Worm (Caenorhabditis elegans) whole organism, L4 larva: Measurements from ENCODE around the gene F54E4.4.
A peak's percentile ranks its signal among the peaks of the same experiment; 100 is the strongest.

Source experiments
- F44E2.7 ChIP-seq: fragments of 200-800 bp; sonication (Bioruptor generic); IDR thresholded peaks from 2 replicates; pipeline ENCODE4 v2.1.2; 2022; ENCODE audit warnings: missing genetic modification characterization, missing compliant biosample characterization
- aha-1 ChIP-seq: fragments of 150-350 bp; peaks from one replicate; lab custom pipeline; 2014; ENCODE audit warnings: missing biosample characterization, missing genetic modification characterization
- arid-1 ChIP-seq: fragments of 200-800 bp; sonication (Bioruptor generic); conservative IDR thresholded peaks from 2 replicates; pipeline ENCODE4 v1.3.6; 2022; ENCODE audit warnings: missing genetic modification reagents, missing genetic modification characterization, missing compliant biosample characterization
- ceh-20 ChIP-seq: fragments of 200-800 bp; sonication (Bioruptor generic); IDR thresholded peaks from 2 replicates; pipeline ENCODE4 v1.3.6; 2022; ENCODE audit warnings: missing genetic modification reagents, missing genetic modification characterization, missing compliant biosample characterization
- ceh-82 ChIP-seq: sonication (generic microtip); optimal IDR thresholded peaks from 2 replicates; lab custom pipeline; 2017; ENCODE audit warnings: missing biosample characterization, missing genetic modification characterization
- ces-1 ChIP-seq: fragments of 150-350 bp; sonication (generic microtip); optimal IDR thresholded peaks from 4 replicates; lab custom pipeline; 2014; ENCODE audit warnings: missing biosample characterization, missing genetic modification reagents, missing genetic modification characterization
- daf-12 ChIP-seq: fragments of 150-350 bp; optimal IDR thresholded peaks from 2 replicates; lab custom pipeline; 2014; ENCODE audit warnings: missing biosample characterization, missing genetic modification reagents, missing genetic modification characterization
- daf-16 ChIP-seq, 3 experiments: sonication (generic microtip); optimal IDR thresholded peaks; 2 replicates each; lab custom pipeline; 2016 to 2017; ENCODE audit warnings: missing genetic modification characterization in 3 of 3, missing genetic modification reagents in 3 of 3, mild to moderate bottlenecking in 2 of 3, missing compliant biosample characterization in 2 of 3, missing biosample characterization in 1 of 3, moderate library complexity in 1 of 3
- dmd-6 ChIP-seq: fragments of 200-800 bp; sonication (Bioruptor generic); IDR thresholded peaks from 2 replicates; pipeline ENCODE4 v1.3.6; 2022; ENCODE audit warnings: missing genetic modification reagents, missing genetic modification characterization, missing compliant biosample characterization
- hlh-11 ChIP-seq: fragments of 200-800 bp; sonication (Bioruptor generic); optimal IDR thresholded peaks from 2 replicates; lab custom pipeline; 2018; ENCODE audit warnings: mild to moderate bottlenecking, missing genetic modification characterization, missing compliant biosample characterization
- lim-7 ChIP-seq: fragments of 200-800 bp; sonication (Bioruptor generic); IDR thresholded peaks from 2 replicates; pipeline ENCODE4 v1.3.6; 2022; ENCODE audit warnings: missing genetic modification characterization, missing compliant biosample characterization
- lin-1 ChIP-seq: fragments of 200-800 bp; sonication (Bioruptor generic); IDR thresholded peaks from 2 replicates; pipeline ENCODE4 v1.3.6; 2022; ENCODE audit warnings: missing genetic modification reagents, missing genetic modification characterization, missing compliant biosample characterization
- lin-39 ChIP-seq: fragments of 150-350 bp; optimal IDR thresholded peaks from 2 replicates; lab custom pipeline; 2014; ENCODE audit warnings: missing biosample characterization, missing genetic modification reagents, missing genetic modification characterization
- lir-3 ChIP-seq: sonication (generic microtip); optimal IDR thresholded peaks from 2 replicates; lab custom pipeline; 2016; ENCODE audit warnings: mild to moderate bottlenecking, missing genetic modification characterization, missing compliant biosample characterization
- madf-9 ChIP-seq: fragments of 200-800 bp; sonication (Bioruptor generic); conservative IDR thresholded peaks from 2 replicates; pipeline ENCODE4 v1.3.6; 2022; ENCODE audit warnings: missing genetic modification reagents, missing genetic modification characterization, missing compliant biosample characterization
- mxl-2 ChIP-seq: fragments of 200-800 bp; sonication (Bioruptor generic); conservative IDR thresholded peaks from 2 replicates; pipeline ENCODE4 v1.3.6; 2022; ENCODE audit warnings: missing genetic modification reagents, missing genetic modification characterization, missing compliant biosample characterization
- nhr-10 ChIP-seq: fragments of 150-350 bp; optimal IDR thresholded peaks from 2 replicates; lab custom pipeline; 2014; ENCODE audit warnings: missing biosample characterization, missing genetic modification characterization
- nhr-111 ChIP-seq: fragments of 200-800 bp; sonication (Bioruptor generic); optimal IDR thresholded peaks from 2 replicates; lab custom pipeline; 2018; ENCODE audit warnings: mild to moderate bottlenecking, missing genetic modification characterization, missing compliant biosample characterization
- nhr-28 ChIP-seq: fragments of 150-350 bp; optimal IDR thresholded peaks from 2 replicates; lab custom pipeline; 2014; ENCODE audit warnings: missing biosample characterization, missing genetic modification characterization
- nhr-42 ChIP-seq: fragments of 200-800 bp; sonication (Bioruptor generic); IDR thresholded peaks from 2 replicates; pipeline ENCODE4 v1.3.6; 2022; ENCODE audit warnings: missing genetic modification characterization, missing compliant biosample characterization
- pha-4 ChIP-seq, 2 experiments: fragments of 150-350 bp in 1 of 2; fragments of 200-800 bp in 1 of 2; sonication (Bioruptor generic) in 1 of 2; IDR thresholded peaks in 1 of 2; optimal IDR thresholded peaks in 1 of 2; 2 replicates each; pipeline versions ENCODE4 v1.3.6 to Lab custom; 2014 to 2022; ENCODE audit warnings: missing genetic modification characterization in 2 of 2, missing genetic modification reagents in 2 of 2, missing biosample characterization in 1 of 2, missing compliant biosample characterization in 1 of 2
- saeg-2 ChIP-seq: fragments of 200-800 bp; sonication (Bioruptor generic); IDR thresholded peaks from 2 replicates; pipeline ENCODE4 v1.3.6; 2022; ENCODE audit warnings: missing genetic modification reagents, missing genetic modification characterization, missing compliant biosample characterization
- sdz-12 ChIP-seq: fragments of 200-800 bp; sonication (Bioruptor generic); optimal IDR thresholded peaks from 2 replicates; lab custom pipeline; 2018; ENCODE audit warnings: mild to moderate bottlenecking, missing genetic modification characterization, missing compliant biosample characterization
- set-16 ChIP-seq: fragments of 200-800 bp; sonication (Bioruptor generic); IDR thresholded peaks from 2 replicates; pipeline ENCODE4 v1.3.6; 2022; ENCODE audit warnings: missing genetic modification reagents, missing genetic modification characterization, missing compliant biosample characterization
- skn-1 ChIP-seq: fragments of 150-350 bp; optimal IDR thresholded peaks from 2 replicates; lab custom pipeline; 2014; ENCODE audit warnings: missing biosample characterization, missing genetic modification characterization
- snpc-1.2 ChIP-seq: fragments of 200-800 bp; sonication (Bioruptor generic); IDR thresholded peaks from 2 replicates; pipeline ENCODE4 v1.3.6; 2022; ENCODE audit warnings: missing genetic modification reagents, missing genetic modification characterization, missing compliant biosample characterization
- snpc-4 ChIP-seq: fragments of 150-350 bp; optimal IDR thresholded peaks from 2 replicates; lab custom pipeline; 2014; ENCODE audit warnings: missing biosample characterization, missing genetic modification characterization
- unc-130 ChIP-seq: sonication (generic microtip); optimal IDR thresholded peaks from 2 replicates; lab custom pipeline; 2016; ENCODE audit warnings: missing genetic modification reagents, missing genetic modification characterization, missing compliant biosample characterization
- unc-62 ChIP-seq, 3 experiments: fragments of 150-350 bp in 1 of 3; sonication (generic microtip); optimal IDR thresholded peaks in 2 of 3; peaks in 1 of 3; 1 replicate in 1 of 3; 2 replicates in 2 of 3; lab custom pipeline; 2014 to 2017; ENCODE audit warnings: missing biosample characterization in 3 of 3, missing genetic modification characterization in 3 of 3, missing genetic modification reagents in 3 of 3, missing genotype in 1 of 3
- zip-11 ChIP-seq: fragments of 200-800 bp; sonication (Bioruptor generic); IDR thresholded peaks from 2 replicates; pipeline ENCODE4 v1.3.6; 2022; ENCODE audit warnings: missing genetic modification characterization, missing compliant biosample characterization

The F54E4.4 gene

DNA sequence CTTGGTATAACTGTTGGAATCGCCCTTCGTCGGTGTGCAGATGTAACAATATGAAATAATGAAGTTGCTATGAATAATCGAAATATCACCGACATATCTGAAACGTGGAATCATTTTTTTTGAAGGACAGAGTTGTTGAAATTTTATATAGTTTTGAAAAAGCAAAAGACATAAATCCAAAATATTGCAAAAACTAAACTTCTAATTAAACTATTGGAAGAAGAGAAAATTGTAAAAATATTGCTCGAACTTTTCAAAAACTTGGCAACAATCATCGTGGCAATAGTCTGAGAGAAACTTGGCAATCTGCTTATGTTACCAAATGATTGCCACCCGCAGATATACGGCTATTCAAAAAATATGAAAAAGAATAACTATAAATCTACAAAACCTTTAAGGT, at the start of gene F54E4.4:
Gene F54E4.4, minus strand, starts transcription at position 101 of the 400 bp plus-strand sequence.
- peak in 1 of 2 experiments; percentile 13 for TF ChIP-seq unc-62 (GFP tag; optimal IDR thresholded peaks at IDR 0.05 in 1 of 2; lab: Kevin White, UChicago)
- no peak for TF ChIP-seq unc-62 (tag; optimal IDR thresholded peaks at IDR 0.05; lab: Kevin White, UChicago)
- TF ChIP-seq nhr-28 (tag; lab: Kevin White, UChicago), result no peak
- no peak for TF ChIP-seq arid-1 (GFP tag; lab: Robert Waterston, UW)
- TF ChIP-seq saeg-2 (GFP tag; lab: Robert Waterston, UW), result no peak

DNA sequence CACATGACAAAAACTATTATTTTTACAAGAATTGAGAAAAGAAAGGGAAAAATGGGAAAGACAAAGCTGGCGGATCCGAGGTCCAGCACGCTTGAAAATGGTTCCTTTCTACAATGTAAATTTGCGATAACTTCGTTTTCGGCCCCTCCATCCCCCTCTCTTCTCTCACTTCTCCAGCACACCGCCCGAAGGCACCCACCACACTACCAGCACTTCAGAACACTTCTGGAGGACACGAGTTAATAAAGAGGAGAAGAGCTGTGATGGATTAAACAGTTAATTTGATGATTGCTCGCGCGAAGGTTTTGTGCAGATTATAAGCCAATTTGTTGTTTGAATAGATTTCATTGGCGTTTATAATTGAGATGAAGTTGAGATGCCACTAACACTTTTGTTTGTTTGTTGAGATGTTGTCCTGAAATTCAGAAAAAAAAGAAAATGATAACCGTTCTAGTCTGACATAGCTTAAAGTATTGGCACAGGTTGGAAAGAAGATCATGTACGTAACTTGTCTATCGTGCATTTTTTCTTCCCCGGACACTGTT, 49.4 kb upstream of the F54E4.4 start:
- peak; percentile 32 for TF ChIP-seq ces-1 (GFP tag; lab: Kevin White, UChicago)
- no peak for TF ChIP-seq madf-9 (GFP tag; lab: Robert Waterston, UW)
- TF ChIP-seq unc-62 (GFP tag; optimal IDR thresholded peaks at IDR 0.05 in 1 of 2; lab: Kevin White, UChicago), result peak in 1 of 2 experiments; percentile 53
- no peak for TF ChIP-seq unc-62 (tag; optimal IDR thresholded peaks at IDR 0.05; lab: Kevin White, UChicago)
- TF ChIP-seq set-16 (GFP tag; lab: Robert Waterston, UW), result no peak
- TF ChIP-seq dmd-6 (GFP tag; lab: Robert Waterston, UW), result no peak
- no peak for TF ChIP-seq sdz-12 (GFP tag; lab: Kevin White, UChicago)
- TF ChIP-seq mxl-2 (GFP tag; lab: Robert Waterston, UW), result no peak
- TF ChIP-seq, all 104 proteins: peak for 2

DNA sequence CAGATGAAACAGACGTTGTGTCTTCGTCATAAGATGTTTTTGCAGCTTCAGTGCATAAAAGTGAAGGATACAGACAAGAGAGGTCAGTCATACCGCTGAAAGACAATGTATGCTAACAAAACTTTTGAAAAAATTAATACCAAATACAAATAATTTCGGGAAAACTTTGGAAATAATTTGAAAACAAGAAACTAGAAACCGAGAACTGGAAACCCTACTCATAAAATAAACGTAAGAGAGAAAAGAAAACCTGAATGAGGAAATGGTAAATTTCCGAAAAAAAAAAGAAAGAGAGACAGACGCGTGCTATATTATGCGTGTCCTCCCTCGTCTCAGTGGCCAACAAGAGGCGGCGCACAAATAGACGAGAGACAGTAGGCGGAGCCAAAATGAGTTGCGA, 47.6 kb upstream of the F54E4.4 start, which contains the start of gene sox-3:
Gene sox-3, minus strand, starts transcription at position 101 of the 400 bp plus-strand sequence.
- no peak for TF ChIP-seq unc-130 (GFP tag; lab: Kevin White, UChicago)
- TF ChIP-seq pha-4 (GFP tag; IDR thresholded peaks at IDR 0.05; lab: Robert Waterston, UW), result no peak
- TF ChIP-seq pha-4 (tag; optimal IDR thresholded peaks at IDR 0.05; lab: Kevin White, UChicago), result no peak
- no peak for TF ChIP-seq ceh-82
- TF ChIP-seq lir-3 (tag; lab: Kevin White, UChicago), result no peak
- no peak for TF ChIP-seq ces-1 (GFP tag; lab: Kevin White, UChicago)
- no peak for TF ChIP-seq lin-1
- no peak for TF ChIP-seq nhr-28 (tag; lab: Kevin White, UChicago)
- no peak for TF ChIP-seq nhr-111
- TF ChIP-seq lin-39 (tag; lab: Kevin White, UChicago), result no peak
- no peak for TF ChIP-seq unc-62 (GFP tag; optimal IDR thresholded peaks at IDR 0.05 in 1 of 2; lab: Kevin White, UChicago)
- TF ChIP-seq unc-62 (tag; optimal IDR thresholded peaks at IDR 0.05; lab: Kevin White, UChicago), result no peak
- TF ChIP-seq nhr-10, result no peak
- no peak for TF ChIP-seq snpc-4 (tag; lab: Kevin White, UChicago)
- no peak for TF ChIP-seq snpc-1.2 (GFP tag; lab: Robert Waterston, UW)
- no peak for TF ChIP-seq ceh-20
- TF ChIP-seq nhr-42 (GFP tag; lab: Robert Waterston, UW), result no peak
- TF ChIP-seq daf-12 (tag; lab: Kevin White, UChicago), result no peak
- no peak for TF ChIP-seq daf-16 (GFP tag; optimal IDR thresholded peaks at IDR 0.05; lab: Kevin White, UChicago)
- no peak for TF ChIP-seq daf-16 (tag; optimal IDR thresholded peaks at IDR 0.05; lab: Kevin White, UChicago)

DNA sequence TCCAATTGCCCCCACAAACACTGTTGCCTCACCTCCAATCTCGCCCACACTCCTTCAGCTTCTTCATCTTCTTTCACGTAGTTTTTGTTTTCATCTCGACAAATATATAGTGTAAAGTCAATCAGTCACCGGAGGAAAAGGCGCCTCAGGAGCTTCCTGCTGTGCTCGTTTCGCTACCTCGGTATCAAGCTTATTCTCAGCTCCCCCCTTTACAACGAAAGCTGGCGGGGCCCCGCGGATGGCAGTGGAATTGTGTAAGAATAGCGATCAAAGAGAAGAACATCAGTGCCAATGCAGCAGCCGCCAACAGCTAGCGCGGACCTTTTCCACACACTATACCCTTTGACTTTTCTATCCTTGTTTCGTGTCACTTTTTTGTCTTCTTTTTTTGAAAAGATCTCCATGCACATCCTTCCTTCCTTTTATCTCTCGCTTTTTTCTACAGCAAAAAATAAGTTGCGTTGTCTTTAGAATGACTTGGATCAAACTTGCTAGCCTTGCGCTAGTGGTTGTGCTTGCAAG, 39.2 kb upstream of the F54E4.4 start, which contains the start of gene csq-1:
Gene csq-1, plus strand, starts transcription at position 472 of the 522 bp plus-strand sequence.
- TF ChIP-seq snpc-1.2 (GFP tag; lab: Robert Waterston, UW) (0 out of 2 replicates have a peak, but pooled peaks have one; percentile 24), daf-16 (GFP tag; optimal IDR thresholded peaks at IDR 0.05; lab: Kevin White, UChicago) (peak in 1 of 2 experiments; percentile 34), daf-16 (tag; optimal IDR thresholded peaks at IDR 0.05; lab: Kevin White, UChicago) (no peak), hlh-11 (peak; percentile 24), F44E2.7 (no peak), aha-1 (peak; percentile 68), skn-1 (tag; lab: Kevin White, UChicago) (no peak), daf-12 (tag; lab: Kevin White, UChicago) (no peak), lim-7 (no peak)

DNA sequence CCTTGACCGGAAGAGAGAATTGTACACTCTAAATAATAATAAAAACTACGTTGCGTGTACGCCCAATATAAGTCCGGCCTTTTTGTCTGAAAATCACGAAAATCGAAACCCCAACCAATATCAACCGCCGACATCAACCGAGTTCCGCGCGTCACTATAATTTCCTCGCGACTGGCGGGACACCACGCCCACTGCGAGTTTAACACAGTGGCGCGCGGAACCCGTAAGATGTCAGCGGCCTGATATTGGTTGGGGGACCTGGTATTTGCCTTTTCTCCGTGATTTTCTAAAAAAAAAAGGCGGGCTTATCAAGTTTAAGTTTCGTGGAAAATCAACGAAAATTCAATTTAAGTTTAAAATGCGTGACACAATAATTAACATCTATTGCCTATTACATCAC, 35.2 kb upstream of the F54E4.4 start:
- TF ChIP-seq zip-11 (GFP tag; lab: Robert Waterston, UW) (no peak), snpc-4 (tag; lab: Kevin White, UChicago) (peak; percentile 52)
